Worm (Caenorhabditis elegans) whole organism, L4 larva: ENCODE measurements around the gene Y45F3A.5.

Experiments used
- F10B5.3 ChIP-seq: sonication (generic microtip); optimal IDR thresholded peaks from 2 replicates; lab custom pipeline; 2016; ENCODE audit warnings: mild to moderate bottlenecking, missing genetic modification characterization, missing compliant biosample characterization
- F37D6.2 ChIP-seq: sonication (generic microtip); optimal IDR thresholded peaks from 2 replicates; lab custom pipeline; 2016; ENCODE audit warnings: mild to moderate bottlenecking, missing genetic modification characterization, missing compliant biosample characterization
- F44E2.7 ChIP-seq: fragments of 200-800 bp; sonication (Bioruptor generic); IDR thresholded peaks from 2 replicates; pipeline ENCODE4 v2.1.2; 2022; ENCODE audit warnings: missing genetic modification characterization, missing compliant biosample characterization
- R02D3.7 ChIP-seq: fragments of 150-350 bp; sonication (generic microtip); optimal IDR thresholded peaks from 3 replicates; lab custom pipeline; 2014; ENCODE audit warnings: missing biosample characterization, missing genetic modification characterization
- T20F7.1 ChIP-seq: fragments of 200-800 bp; sonication (Bioruptor generic); optimal IDR thresholded peaks from 2 replicates; lab custom pipeline; 2018; ENCODE audit warnings: mild to moderate bottlenecking, missing genetic modification characterization, missing compliant biosample characterization
- T26A8.4 ChIP-seq: fragments of 200-800 bp; sonication (Bioruptor generic); IDR thresholded peaks from 2 replicates; pipeline ENCODE4 v1.3.6; 2022; ENCODE audit warnings: missing genetic modification characterization, missing compliant biosample characterization
- Y5F2A.4 ChIP-seq: fragments of 200-800 bp; sonication (Bioruptor generic); optimal IDR thresholded peaks from 2 replicates; lab custom pipeline; 2018; ENCODE audit warnings: mild to moderate bottlenecking, missing genetic modification characterization, missing compliant biosample characterization
- ZK337.2 ChIP-seq: fragments of 200-800 bp; sonication (Bioruptor generic); IDR thresholded peaks from 2 replicates; pipeline ENCODE4 v1.3.6; 2022; ENCODE audit warnings: missing genetic modification reagents, missing genetic modification characterization, missing compliant biosample characterization
- ZK546.5 ChIP-seq, 2 experiments: sonication (generic microtip); optimal IDR thresholded peaks; 2 replicates each; lab custom pipeline; 2017; ENCODE audit warnings: missing biosample characterization in 2 of 2, missing genetic modification characterization in 2 of 2
- aly-2 ChIP-seq: sonication (generic microtip); optimal IDR thresholded peaks from 2 replicates; lab custom pipeline; 2018; ENCODE audit warnings: missing biosample characterization, missing genetic modification characterization
- arid-1 ChIP-seq: fragments of 200-800 bp; sonication (Bioruptor generic); conservative IDR thresholded peaks from 2 replicates; pipeline ENCODE4 v1.3.6; 2022; ENCODE audit warnings: missing genetic modification reagents, missing genetic modification characterization, missing compliant biosample characterization
- ceh-32 ChIP-seq: sonication (generic microtip); optimal IDR thresholded peaks from 2 replicates; lab custom pipeline; 2016; ENCODE audit warnings: mild to moderate bottlenecking, missing genetic modification characterization, missing compliant biosample characterization; ENCODE audit not compliant: poor library complexity
- ceh-62 ChIP-seq: sonication (generic microtip); optimal IDR thresholded peaks from 2 replicates; lab custom pipeline; 2017; ENCODE audit warnings: missing biosample characterization, missing genetic modification characterization
- ceh-82 ChIP-seq: sonication (generic microtip); optimal IDR thresholded peaks from 2 replicates; lab custom pipeline; 2017; ENCODE audit warnings: missing biosample characterization, missing genetic modification characterization
- ces-1 ChIP-seq: fragments of 150-350 bp; sonication (generic microtip); optimal IDR thresholded peaks from 4 replicates; lab custom pipeline; 2014; ENCODE audit warnings: missing biosample characterization, missing genetic modification reagents, missing genetic modification characterization
- ctbp-1 ChIP-seq: fragments of 200-800 bp; sonication (Bioruptor generic); IDR thresholded peaks from 2 replicates; pipeline ENCODE4 v1.3.6; 2022; ENCODE audit warnings: missing genetic modification reagents, missing genetic modification characterization, missing compliant biosample characterization
- daf-12 ChIP-seq: fragments of 150-350 bp; optimal IDR thresholded peaks from 2 replicates; lab custom pipeline; 2014; ENCODE audit warnings: missing biosample characterization, missing genetic modification reagents, missing genetic modification characterization
- dmd-6 ChIP-seq: fragments of 200-800 bp; sonication (Bioruptor generic); IDR thresholded peaks from 2 replicates; pipeline ENCODE4 v1.3.6; 2022; ENCODE audit warnings: missing genetic modification reagents, missing genetic modification characterization, missing compliant biosample characterization
- dmd-9 ChIP-seq: fragments of 200-800 bp; sonication (Bioruptor generic); IDR thresholded peaks from 2 replicates; pipeline ENCODE4 v1.3.6; 2022; ENCODE audit warnings: missing genetic modification reagents, missing genetic modification characterization, missing compliant biosample characterization
- dpl-1 ChIP-seq: fragments of 150-350 bp; optimal IDR thresholded peaks from 2 replicates; lab custom pipeline; 2014; ENCODE audit warnings: missing biosample characterization, missing genetic modification reagents, missing genetic modification characterization
- duxl-1 ChIP-seq: sonication (generic microtip); optimal IDR thresholded peaks from 2 replicates; lab custom pipeline; 2016; ENCODE audit warnings: mild to moderate bottlenecking, missing genetic modification characterization, moderate library complexity, missing compliant biosample characterization; ENCODE audit not compliant: poor library complexity
- fos-1 ChIP-seq: fragments of 150-350 bp; optimal IDR thresholded peaks from 2 replicates; lab custom pipeline; 2014; ENCODE audit warnings: missing biosample characterization, missing genetic modification characterization
- jun-1 ChIP-seq: fragments of 150-350 bp; optimal IDR thresholded peaks from 2 replicates; lab custom pipeline; 2014; ENCODE audit warnings: missing biosample characterization, missing genetic modification reagents, missing genetic modification characterization
- lin-1 ChIP-seq: fragments of 200-800 bp; sonication (Bioruptor generic); IDR thresholded peaks from 2 replicates; pipeline ENCODE4 v1.3.6; 2022; ENCODE audit warnings: missing genetic modification reagents, missing genetic modification characterization, missing compliant biosample characterization
- lin-15B ChIP-seq: fragments of 150-350 bp; sonication (generic microtip); optimal IDR thresholded peaks from 3 replicates; lab custom pipeline; 2014; ENCODE audit warnings: missing biosample characterization, missing genetic modification characterization
- lin-29 ChIP-seq: fragments of 200-800 bp; sonication (Bioruptor generic); IDR thresholded peaks from 2 replicates; pipeline ENCODE4 v1.3.6; 2022; ENCODE audit warnings: missing genetic modification reagents, missing genetic modification characterization, missing compliant biosample characterization
- lin-38 ChIP-seq: fragments of 200-800 bp; sonication (Bioruptor generic); IDR thresholded peaks from 2 replicates; pipeline ENCODE4 v1.3.6; 2022; ENCODE audit warnings: missing genetic modification reagents, missing genetic modification characterization, missing compliant biosample characterization
- lin-39 ChIP-seq: fragments of 150-350 bp; optimal IDR thresholded peaks from 2 replicates; lab custom pipeline; 2014; ENCODE audit warnings: missing biosample characterization, missing genetic modification reagents, missing genetic modification characterization
- lir-3 ChIP-seq: sonication (generic microtip); optimal IDR thresholded peaks from 2 replicates; lab custom pipeline; 2016; ENCODE audit warnings: mild to moderate bottlenecking, missing genetic modification characterization, missing compliant biosample characterization
- lsy-2 ChIP-seq, 2 experiments: fragments of 150-350 bp in 1 of 2; sonication (generic microtip) in 1 of 2; optimal IDR thresholded peaks; 2 replicates each; lab custom pipeline; 2014 to 2017; ENCODE audit warnings: missing biosample characterization in 2 of 2, missing genetic modification characterization in 2 of 2
- madf-5 ChIP-seq, 2 experiments: fragments of 200-800 bp; sonication (Bioruptor generic); IDR thresholded peaks; 2 replicates each; pipeline ENCODE4 v1.3.6; 2022; ENCODE audit warnings: missing compliant biosample characterization in 2 of 2, missing genetic modification characterization in 2 of 2
- mep-1 ChIP-seq: fragments of 150-350 bp; sonication (generic microtip); optimal IDR thresholded peaks from 3 replicates; lab custom pipeline; 2014; ENCODE audit warnings: missing biosample characterization, missing genetic modification characterization
- mxl-2 ChIP-seq: fragments of 200-800 bp; sonication (Bioruptor generic); conservative IDR thresholded peaks from 2 replicates; pipeline ENCODE4 v1.3.6; 2022; ENCODE audit warnings: missing genetic modification reagents, missing genetic modification characterization, missing compliant biosample characterization
- nhr-102 ChIP-seq: sonication (generic microtip); optimal IDR thresholded peaks from 2 replicates; lab custom pipeline; 2016; ENCODE audit warnings: mild to moderate bottlenecking, missing genetic modification characterization, moderate library complexity, missing compliant biosample characterization
- nhr-11 ChIP-seq: fragments of 150-350 bp; optimal IDR thresholded peaks from 2 replicates; lab custom pipeline; 2014; ENCODE audit warnings: missing biosample characterization, missing genetic modification characterization
- nhr-111 ChIP-seq: fragments of 200-800 bp; sonication (Bioruptor generic); optimal IDR thresholded peaks from 2 replicates; lab custom pipeline; 2018; ENCODE audit warnings: mild to moderate bottlenecking, missing genetic modification characterization, missing compliant biosample characterization
- nhr-28 ChIP-seq: fragments of 150-350 bp; optimal IDR thresholded peaks from 2 replicates; lab custom pipeline; 2014; ENCODE audit warnings: missing biosample characterization, missing genetic modification characterization
- nhr-41 ChIP-seq: fragments of 200-800 bp; sonication (Bioruptor generic); IDR thresholded peaks from 2 replicates; pipeline ENCODE4 v1.3.6; 2022; ENCODE audit warnings: missing genetic modification reagents, missing genetic modification characterization, missing compliant biosample characterization
- nhr-42 ChIP-seq: fragments of 200-800 bp; sonication (Bioruptor generic); IDR thresholded peaks from 2 replicates; pipeline ENCODE4 v1.3.6; 2022; ENCODE audit warnings: missing genetic modification characterization, missing compliant biosample characterization
- nhr-6 ChIP-seq: fragments of 150-350 bp; optimal IDR thresholded peaks from 2 replicates; lab custom pipeline; 2014; ENCODE audit warnings: missing biosample characterization, missing genetic modification characterization
- pqm-1 ChIP-seq: sonication (generic microtip); optimal IDR thresholded peaks from 2 replicates; lab custom pipeline; 2017; ENCODE audit warnings: missing biosample characterization, missing genetic modification characterization
- rbr-2 ChIP-seq: sonication (generic microtip); optimal IDR thresholded peaks from 2 replicates; lab custom pipeline; 2016; ENCODE audit warnings: missing genotype, missing genetic modification characterization, missing compliant biosample characterization
- skn-1 ChIP-seq: fragments of 150-350 bp; optimal IDR thresholded peaks from 2 replicates; lab custom pipeline; 2014; ENCODE audit warnings: missing biosample characterization, missing genetic modification characterization
- snpc-1.2 ChIP-seq: fragments of 200-800 bp; sonication (Bioruptor generic); IDR thresholded peaks from 2 replicates; pipeline ENCODE4 v1.3.6; 2022; ENCODE audit warnings: missing genetic modification reagents, missing genetic modification characterization, missing compliant biosample characterization
- spr-3 ChIP-seq: fragments of 200-800 bp; sonication (Bioruptor generic); optimal IDR thresholded peaks from 2 replicates; lab custom pipeline; 2018; ENCODE audit warnings: mild to moderate bottlenecking, missing genetic modification characterization, missing compliant biosample characterization
- unc-130 ChIP-seq: sonication (generic microtip); optimal IDR thresholded peaks from 2 replicates; lab custom pipeline; 2016; ENCODE audit warnings: missing genetic modification reagents, missing genetic modification characterization, missing compliant biosample characterization
- unc-62 ChIP-seq, 3 experiments: fragments of 150-350 bp in 1 of 3; sonication (generic microtip); optimal IDR thresholded peaks in 2 of 3; peaks in 1 of 3; 1 replicate in 1 of 3; 2 replicates in 2 of 3; lab custom pipeline; 2014 to 2017; ENCODE audit warnings: missing biosample characterization in 3 of 3, missing genetic modification characterization in 3 of 3, missing genetic modification reagents in 3 of 3, missing genotype in 1 of 3
- vab-7 ChIP-seq: fragments of 200-800 bp; sonication (Bioruptor generic); IDR thresholded peaks from 2 replicates; pipeline ENCODE4 v1.3.6; 2022; ENCODE audit warnings: missing genetic modification reagents, missing genetic modification characterization, missing compliant biosample characterization
- zag-1 ChIP-seq: fragments of 150-350 bp; optimal IDR thresholded peaks from 2 replicates; lab custom pipeline; 2014; ENCODE audit warnings: missing biosample characterization, missing genetic modification characterization
- zip-11 ChIP-seq: fragments of 200-800 bp; sonication (Bioruptor generic); IDR thresholded peaks from 2 replicates; pipeline ENCODE4 v1.3.6; 2022; ENCODE audit warnings: missing genetic modification characterization, missing compliant biosample characterization
- ztf-11 ChIP-seq: fragments of 150-350 bp; optimal IDR thresholded peaks from 2 replicates; lab custom pipeline; 2014; ENCODE audit warnings: missing biosample characterization, missing genetic modification characterization

Y45F3A.5 gene

DNA sequence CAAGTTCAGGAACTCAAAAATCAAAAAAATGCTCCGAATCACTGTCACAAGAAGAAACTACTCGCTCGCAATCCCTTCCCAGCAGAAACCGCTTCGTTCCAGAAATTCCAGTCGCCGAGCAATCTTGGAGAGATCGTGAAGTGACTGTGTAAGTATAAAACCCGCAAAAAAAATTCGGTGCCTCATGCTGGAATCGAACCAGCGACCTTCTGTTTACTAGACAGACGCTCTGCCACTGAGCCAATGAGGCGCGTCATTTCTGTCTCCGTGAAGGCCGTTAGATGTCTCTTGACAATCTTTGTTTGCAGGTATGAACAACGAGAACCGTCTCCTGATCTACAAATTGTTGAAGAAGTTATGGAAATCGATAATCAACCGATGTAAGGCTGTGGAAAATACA lies 38.4 kb upstream of the Y45F3A.5 start (continued):
- peak; percentile 59; the same call in 1 of the 2 replicates for TF ChIP-seq dmd-9 (GFP tag; lab: Robert Waterston, UW)
- peak; percentile 64; the same call in 1 of the 2 replicates for TF ChIP-seq lin-1 (GFP tag; lab: Robert Waterston, UW)
- no peak for TF ChIP-seq ces-1
- TF ChIP-seq dpl-1: no peak
- no peak for TF ChIP-seq lin-39 (tag; lab: Kevin White, UChicago)
- TF ChIP-seq ctbp-1 (GFP tag; lab: Robert Waterston, UW): peak; percentile 73; the same call in 1 of the 2 replicates
- no peak for TF ChIP-seq F10B5.3 (tag; lab: Kevin White, UChicago)
- TF ChIP-seq ceh-82 (tag; lab: Kevin White, UChicago): no peak
- TF ChIP-seq ztf-11 (tag; lab: Kevin White, UChicago): no peak
- peak; percentile 69 to 94; a peak in 3 of 4 replicates for TF ChIP-seq madf-5 (GFP tag; IDR thresholded peaks at IDR 0.05; lab: Robert Waterston, UW)
- TF ChIP-seq Y5F2A.4: no peak
- TF ChIP-seq F44E2.7: peak; percentile 97
- TF ChIP-seq ZK546.5 (tag; optimal IDR thresholded peaks at IDR 0.05; lab: Kevin White, UChicago): no peak
- peak; percentile 57 for TF ChIP-seq duxl-1 (tag; lab: Kevin White, UChicago)
- TF ChIP-seq zip-11 (GFP tag; lab: Robert Waterston, UW): no peak
- no peak for TF ChIP-seq daf-12
- TF ChIP-seq nhr-28: no peak
- TF ChIP-seq skn-1 (tag; lab: Kevin White, UChicago): no peak
- peak; percentile 44 for TF ChIP-seq unc-130 (GFP tag; lab: Kevin White, UChicago)
- peak; percentile 46; the same call in 1 of the 2 replicates for TF ChIP-seq dmd-6
- TF ChIP-seq nhr-41: 0 out of 2 replicates have a peak, but pooled peaks have one; percentile 53
- TF ChIP-seq arid-1 (GFP tag; lab: Robert Waterston, UW): peak; percentile 95
- TF ChIP-seq vab-7: peak; percentile 94
- TF ChIP-seq nhr-102 (tag; lab: Kevin White, UChicago): peak; percentile 35
- TF ChIP-seq lin-29 (GFP tag; lab: Robert Waterston, UW): no peak
- TF ChIP-seq ceh-62 (tag; lab: Kevin White, UChicago): no peak
- TF ChIP-seq jun-1 (tag; lab: Kevin White, UChicago): no peak
- TF ChIP-seq lin-15B (tag; lab: Kevin White, UChicago): no peak
- TF ChIP-seq T20F7.1 (GFP tag; lab: Kevin White, UChicago): no peak
- peak; percentile 69; the same call in 1 of the 2 replicates for TF ChIP-seq snpc-1.2 (GFP tag; lab: Robert Waterston, UW)
- TF ChIP-seq spr-3 (GFP tag; lab: Kevin White, UChicago): peak; percentile 60
- no peak for TF ChIP-seq nhr-11 (tag; lab: Kevin White, UChicago)
- no peak for TF ChIP-seq R02D3.7 (tag; lab: Kevin White, UChicago)
- peak; percentile 72 for TF ChIP-seq T26A8.4 (GFP tag; lab: Robert Waterston, UW)
- TF ChIP-seq nhr-42 (GFP tag; lab: Robert Waterston, UW): peak; percentile 82
- TF ChIP-seq lsy-2 (tag; optimal IDR thresholded peaks at IDR 0.05; lab: Kevin White, UChicago): peak in 1 of 2 experiments; percentile 46
- 0 out of 2 replicates have a peak, but pooled peaks have one; percentile 17 for TF ChIP-seq mxl-2 (GFP tag; lab: Robert Waterston, UW)
- peak; percentile 48 for TF ChIP-seq rbr-2

DNA sequence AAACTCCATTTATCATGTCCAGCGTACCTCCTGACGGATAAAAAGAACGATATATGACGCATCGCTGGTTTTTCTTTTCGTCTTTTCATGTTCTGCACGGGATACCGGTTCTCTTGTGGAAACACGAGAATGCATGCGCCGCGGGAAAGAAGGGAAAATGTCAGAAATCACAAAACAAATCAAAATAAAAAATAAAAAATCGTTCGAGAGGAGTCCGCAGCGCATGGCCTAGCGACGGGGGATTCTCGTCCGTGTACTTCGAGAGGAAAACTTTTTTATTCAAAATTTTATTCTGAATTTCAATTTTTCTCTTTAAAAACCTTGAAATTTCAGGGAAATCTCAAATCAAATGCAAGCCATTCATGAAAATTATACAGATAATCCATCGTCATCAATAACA lies 35.1 kb upstream of the Y45F3A.5 start, which contains the start of the genes lron-10 and hpr-9:
lron-10 (minus strand) TSS at position 162 of the 400 bp plus-strand sequence.
hpr-9 (plus strand) TSS at position 344 of the 400 bp plus-strand sequence.
- TF ChIP-seq nhr-111 (peak; percentile 2), fos-1 (tag; lab: Kevin White, UChicago) (no peak), lin-38 (GFP tag; lab: Robert Waterston, UW) (peak; percentile 76), ceh-62 (tag; lab: Kevin White, UChicago) (no peak), jun-1 (tag; lab: Kevin White, UChicago) (no peak), aly-2 (tag; lab: Kevin White, UChicago) (no peak), ceh-32 (tag; lab: Kevin White, UChicago) (no peak), lir-3 (tag; lab: Kevin White, UChicago) (no peak), unc-62 (GFP tag; optimal IDR thresholded peaks at IDR 0.05 in 1 of 2; lab: Kevin White, UChicago) (peak in 1 of 2 experiments; percentile 97), unc-62 (tag; optimal IDR thresholded peaks at IDR 0.05; lab: Kevin White, UChicago) (peak; percentile 26), nhr-6 (tag; lab: Kevin White, UChicago) (peak; percentile 18), zip-11 (GFP tag; lab: Robert Waterston, UW) (no peak), ZK337.2 (GFP tag; lab: Robert Waterston, UW) (peak; percentile 94), R02D3.7 (tag; lab: Kevin White, UChicago) (no peak), mxl-2 (GFP tag; lab: Robert Waterston, UW) (no peak), pqm-1 (no peak), F37D6.2 (tag; lab: Kevin White, UChicago) (peak; percentile 12), unc-130 (GFP tag; lab: Kevin White, UChicago) (peak; percentile 93), lsy-2 (tag; optimal IDR thresholded peaks at IDR 0.05; lab: Kevin White, UChicago) (peak in 1 of 2 experiments; percentile 90), nhr-42 (GFP tag; lab: Robert Waterston, UW) (no peak), mep-1 (peak; percentile 75), zag-1 (no peak)
